Fruit fly (Drosophila melanogaster): ENCODE data around the gene Mt2.

Gene Mt2

dm6 chr2L:12065683-12066386 is 30.5 kb upstream of the Mt2 start (continued):
- TF ChIP-seq gsb-n (tag; optimal IDR thresholded peaks at IDR 0.05): peak; percentile 72
- peak; percentile 64 for TF ChIP-seq CG10267 (tag; optimal IDR thresholded peaks at IDR 0.05)
- peak; percentile 28 for TF ChIP-seq CG2202 (tag; optimal IDR thresholded peaks at IDR 0.05)
- peak; percentile 89 for TF ChIP-seq sqz (GFP tag; optimal IDR thresholded peaks at IDR 0.05)
- TF ChIP-seq CG8924 (tag; optimal IDR thresholded peaks at IDR 0.05): peak; percentile 53
- no peak for TF ChIP-seq ac (GFP tag; optimal IDR thresholded peaks at IDR 0.05)
- no peak for TF ChIP-seq CG8290 (GFP tag; optimal IDR thresholded peaks at IDR 0.05)
- TF ChIP-seq CG8290 (tag; optimal IDR thresholded peaks at IDR 0.05): no peak
- no peak for TF ChIP-seq CG18619 (GFP tag; optimal IDR thresholded peaks at IDR 0.05)
- no peak for TF ChIP-seq CG32532 (GFP tag; IDR thresholded peaks at IDR 0.05)
- TF ChIP-seq corto (GFP tag; optimal IDR thresholded peaks at IDR 0.05): peak; percentile 15
- peak; percentile 27 for TF ChIP-seq Asciz (GFP tag; optimal IDR thresholded peaks at IDR 0.05)
- TF ChIP-seq E2f1 (GFP tag; IDR thresholded peaks at IDR 0.05): no peak
- TF ChIP-seq crp (GFP tag; optimal IDR thresholded peaks at IDR 0.05): no peak
- TF ChIP-seq Atf-2 (GFP tag; optimal IDR thresholded peaks at IDR 0.05): no peak
- TF ChIP-seq CG1647 (GFP tag; optimal IDR thresholded peaks at IDR 0.05): no peak
- TF ChIP-seq CG30403 (GFP tag; optimal IDR thresholded peaks at IDR 0.05): peak; percentile 11
- TF ChIP-seq PHDP (tag; optimal IDR thresholded peaks at IDR 0.05): no peak
- TF ChIP-seq zf30C (GFP tag; optimal IDR thresholded peaks at IDR 0.05): no peak
- no peak for TF ChIP-seq CG9817 (tag; optimal IDR thresholded peaks at IDR 0.05)
- no peak for TF ChIP-seq CG2116 (GFP tag; optimal IDR thresholded peaks at IDR 0.05)
- peak; percentile 44 for TF ChIP-seq CG13424 (tag; optimal IDR thresholded peaks at IDR 0.05)
- peak; percentile 4 for TF ChIP-seq salm (tag; optimal IDR thresholded peaks at IDR 0.05)
- no peak for TF ChIP-seq CG10565 (GFP tag; optimal IDR thresholded peaks at IDR 0.05)
- TF ChIP-seq CG12769 (tag; optimal IDR thresholded peaks at IDR 0.05): no peak
- TF ChIP-seq sisA (GFP tag; IDR thresholded peaks at IDR 0.05): no peak
- TF ChIP-seq Ssrp (tag; optimal IDR thresholded peaks at IDR 0.05): peak; percentile 49
- peak; percentile 42 for TF ChIP-seq Nf-YB (GFP tag; optimal IDR thresholded peaks at IDR 0.05)
- TF ChIP-seq stc (GFP tag; IDR thresholded peaks at IDR 0.05): no peak
- no peak for TF ChIP-seq Sox100B (GFP tag; optimal IDR thresholded peaks at IDR 0.05)
- TF ChIP-seq CG14667 (GFP tag; IDR thresholded peaks at IDR 0.05): no peak
- TF ChIP-seq CG2875 (GFP tag; optimal IDR thresholded peaks at IDR 0.05): peak; percentile 32
- TF ChIP-seq CG8089 (GFP tag; optimal IDR thresholded peaks at IDR 0.05): no peak
- TF ChIP-seq mam (GFP tag; optimal IDR thresholded peaks at IDR 0.05): no peak
- TF ChIP-seq D19A (tag; optimal IDR thresholded peaks at IDR 0.05): peak; percentile 55
- TF ChIP-seq btn (GFP tag; optimal IDR thresholded peaks at IDR 0.05): no peak
- peak in 1 of 2 experiments; percentile 72 for TF ChIP-seq Pdp1 (GFP tag; optimal IDR thresholded peaks at IDR 0.05)
- peak; percentile 6 for TF ChIP-seq CG3407 (GFP tag; optimal IDR thresholded peaks at IDR 0.05)
- peak; percentile 23 for TF ChIP-seq trem (tag; optimal IDR thresholded peaks at IDR 0.05)
- peak; percentile 67 for TF ChIP-seq dmrt99B (tag; optimal IDR thresholded peaks at IDR 0.05)
- TF ChIP-seq nerfin-1 (tag; optimal IDR thresholded peaks at IDR 0.05): peak; percentile 47
- TF ChIP-seq CG4707 (GFP tag; optimal IDR thresholded peaks at IDR 0.05): no peak
- peak; percentile 5 for TF ChIP-seq zen (tag; optimal IDR thresholded peaks at IDR 0.05)
- TF ChIP-seq CG10209 (GFP tag; optimal IDR thresholded peaks at IDR 0.05): no peak
- no peak for TF ChIP-seq hb (GFP tag; IDR thresholded peaks at IDR 0.05; ENCODE audit: partially characterized antibody)
- TF ChIP-seq Xrp1 (GFP tag; IDR thresholded peaks at IDR 0.05): peak; percentile 75
- TF ChIP-seq YL-1 (GFP tag; optimal IDR thresholded peaks at IDR 0.05): no peak
- TF ChIP-seq ewg (GFP tag; optimal IDR thresholded peaks at IDR 0.05): peak; percentile 10
- TF ChIP-seq gro (GFP tag; optimal IDR thresholded peaks at IDR 0.05): no peak
